Worm (Caenorhabditis elegans) whole organism, late embryonic: ENCODE results near the gene mgl-3.

ENCODE experiments used
- C08G9.2 ChIP-seq: sonication (generic microtip); optimal IDR thresholded peaks from 2 replicates; lab custom pipeline; 2016; ENCODE audit warnings: mild to moderate bottlenecking, missing genetic modification characterization, moderate library complexity, missing compliant biosample characterization
- C38D4.7 ChIP-seq: fragments of 200-800 bp; sonication (Bioruptor generic); optimal IDR thresholded peaks from 2 replicates; lab custom pipeline; 2018; ENCODE audit warnings: mild to moderate bottlenecking, missing genetic modification characterization, moderate library complexity, missing compliant biosample characterization
- F13H6.1 ChIP-seq: sonication (generic microtip); optimal IDR thresholded peaks from 2 replicates; lab custom pipeline; 2016; ENCODE audit warnings: missing genetic modification characterization, missing compliant biosample characterization
- K02D7.2 ChIP-seq: sonication (generic microtip); optimal IDR thresholded peaks from 2 replicates; lab custom pipeline; 2017; ENCODE audit warnings: mild to moderate bottlenecking, missing genetic modification characterization, missing compliant biosample characterization
- T23F11.4 ChIP-seq: fragments of 200-800 bp; sonication (Bioruptor generic); optimal IDR thresholded peaks from 2 replicates; lab custom pipeline; 2018; ENCODE audit warnings: mild to moderate bottlenecking, missing genetic modification characterization, missing compliant biosample characterization
- Y22D7AL.16 ChIP-seq: sonication (generic microtip); optimal IDR thresholded peaks from 2 replicates; lab custom pipeline; 2016; ENCODE audit warnings: missing genetic modification characterization, missing compliant biosample characterization
- ama-1 ChIP-seq: fragments of 150-350 bp; optimal IDR thresholded peaks from 2 replicates; lab custom pipeline; 2014
- ceh-14 ChIP-seq: sonication (generic microtip); optimal IDR thresholded peaks from 2 replicates; lab custom pipeline; 2016; ENCODE audit warnings: missing genotype, missing genetic modification characterization, missing compliant biosample characterization
- ceh-18 ChIP-seq: sonication (generic microtip); optimal IDR thresholded peaks from 2 replicates; lab custom pipeline; 2016; ENCODE audit warnings: missing genetic modification characterization, missing compliant biosample characterization
- ceh-19 ChIP-seq: fragments of 200-800 bp; sonication (Bioruptor generic); optimal IDR thresholded peaks from 2 replicates; lab custom pipeline; 2018; ENCODE audit warnings: mild to moderate bottlenecking, missing genetic modification characterization, missing compliant biosample characterization
- ceh-2 ChIP-seq: sonication (generic microtip); optimal IDR thresholded peaks from 2 replicates; lab custom pipeline; 2016; ENCODE audit warnings: missing genotype, missing genetic modification characterization, missing compliant biosample characterization
- ceh-24 ChIP-seq: sonication (generic microtip); optimal IDR thresholded peaks from 2 replicates; lab custom pipeline; 2016; ENCODE audit warnings: mild to moderate bottlenecking, missing genetic modification characterization, missing compliant biosample characterization
- ceh-30 ChIP-seq: fragments of 150-350 bp; optimal IDR thresholded peaks from 2 replicates; lab custom pipeline; 2014; ENCODE audit warnings: missing biosample characterization, missing genetic modification characterization
- ceh-31 ChIP-seq: sonication (generic microtip); optimal IDR thresholded peaks from 2 replicates; lab custom pipeline; 2016; ENCODE audit warnings: missing genetic modification characterization, missing compliant biosample characterization
- ceh-34 ChIP-seq: sonication (generic microtip); optimal IDR thresholded peaks from 2 replicates; lab custom pipeline; 2016; ENCODE audit warnings: mild to moderate bottlenecking, missing genetic modification characterization, missing compliant biosample characterization
- che-1 ChIP-seq: sonication (generic microtip); optimal IDR thresholded peaks from 2 replicates; lab custom pipeline; 2016; ENCODE audit warnings: mild to moderate bottlenecking, missing genetic modification characterization, missing compliant biosample characterization
- dmd-4 ChIP-seq: sonication (generic microtip); optimal IDR thresholded peaks from 2 replicates; lab custom pipeline; 2016; ENCODE audit warnings: borderline replicate concordance, missing genetic modification characterization, missing compliant biosample characterization
- dve-1 ChIP-seq: sonication (generic microtip); optimal IDR thresholded peaks from 2 replicates; lab custom pipeline; 2017; ENCODE audit warnings: antibody characterized with exemption, mild to moderate bottlenecking, missing genetic modification characterization, missing compliant biosample characterization
- elt-4 ChIP-seq: sonication (generic microtip); optimal IDR thresholded peaks from 2 replicates; lab custom pipeline; 2016; ENCODE audit warnings: missing genetic modification characterization, missing compliant biosample characterization
- ets-4 ChIP-seq: sonication (generic microtip); optimal IDR thresholded peaks from 2 replicates; lab custom pipeline; 2016; ENCODE audit warnings: missing genetic modification characterization, missing compliant biosample characterization
- eyg-1 ChIP-seq: sonication (generic microtip); optimal IDR thresholded peaks from 2 replicates; lab custom pipeline; 2016; ENCODE audit warnings: missing genotype, missing genetic modification characterization, missing compliant biosample characterization
- fkh-10 ChIP-seq: fragments of 150-350 bp; optimal IDR thresholded peaks from 2 replicates; lab custom pipeline; 2014; ENCODE audit warnings: missing biosample characterization, missing genetic modification reagents, missing genetic modification characterization
- fkh-6 ChIP-seq: sonication (generic microtip); optimal IDR thresholded peaks from 2 replicates; lab custom pipeline; 2016; ENCODE audit warnings: missing genetic modification characterization, missing compliant biosample characterization
- hlh-13 ChIP-seq: fragments of 200-800 bp; sonication (Bioruptor generic); optimal IDR thresholded peaks from 2 replicates; lab custom pipeline; 2018; ENCODE audit warnings: mild to moderate bottlenecking, missing genetic modification characterization, missing compliant biosample characterization
- hlh-6 ChIP-seq: sonication (generic microtip); optimal IDR thresholded peaks from 2 replicates; lab custom pipeline; 2016; ENCODE audit warnings: missing genotype, missing genetic modification characterization, missing compliant biosample characterization
- mec-3 ChIP-seq: sonication (generic microtip); optimal IDR thresholded peaks from 2 replicates; lab custom pipeline; 2016; ENCODE audit warnings: borderline replicate concordance, missing genetic modification characterization, missing compliant biosample characterization
- nfya-1 ChIP-seq: sonication (generic microtip); optimal IDR thresholded peaks from 2 replicates; lab custom pipeline; 2017; ENCODE audit warnings: missing genetic modification characterization, mild to moderate bottlenecking, missing compliant biosample characterization, antibody characterized with exemption, moderate library complexity
- nhr-11 ChIP-seq: fragments of 150-350 bp; optimal IDR thresholded peaks from 2 replicates; lab custom pipeline; 2014; ENCODE audit warnings: missing biosample characterization, missing genetic modification characterization
- nhr-232 ChIP-seq: sonication (generic microtip); optimal IDR thresholded peaks from 2 replicates; lab custom pipeline; 2016; ENCODE audit warnings: missing genetic modification characterization, missing compliant biosample characterization
- odd-2 ChIP-seq: sonication (generic microtip); optimal IDR thresholded peaks from 2 replicates; lab custom pipeline; 2017; ENCODE audit warnings: antibody characterized with exemption, mild to moderate bottlenecking, missing genetic modification characterization, missing compliant biosample characterization
- pax-1 ChIP-seq: fragments of 150-350 bp; optimal IDR thresholded peaks from 2 replicates; lab custom pipeline; 2014; ENCODE audit warnings: missing biosample characterization, missing genetic modification characterization
- pha-2 ChIP-seq: sonication (generic microtip); optimal IDR thresholded peaks from 2 replicates; lab custom pipeline; 2017; ENCODE audit warnings: mild to moderate bottlenecking, missing genetic modification characterization, missing compliant biosample characterization
- pros-1 ChIP-seq: fragments of 150-350 bp; optimal IDR thresholded peaks from 2 replicates; lab custom pipeline; 2014; ENCODE audit warnings: missing biosample characterization, missing genetic modification reagents, missing genetic modification characterization
- ref-2 ChIP-seq: sonication (generic microtip); optimal IDR thresholded peaks from 2 replicates; lab custom pipeline; 2016; ENCODE audit warnings: missing genetic modification characterization, missing compliant biosample characterization
- rnt-1 ChIP-seq: sonication (generic microtip); optimal IDR thresholded peaks from 2 replicates; lab custom pipeline; 2016; ENCODE audit warnings: missing genetic modification characterization, missing compliant biosample characterization
- sdc-2 ChIP-seq: sonication (generic microtip); optimal IDR thresholded peaks from 2 replicates; lab custom pipeline; 2016; ENCODE audit warnings: missing genotype, missing genetic modification characterization, missing compliant biosample characterization
- syd-9 ChIP-seq: sonication (generic microtip); optimal IDR thresholded peaks from 2 replicates; lab custom pipeline; 2016; ENCODE audit warnings: mild to moderate bottlenecking, missing genetic modification characterization, moderate library complexity, missing compliant biosample characterization
- tbx-7 ChIP-seq: sonication (generic microtip); optimal IDR thresholded peaks from 2 replicates; lab custom pipeline; 2016; ENCODE audit warnings: missing genotype, missing genetic modification characterization, missing compliant biosample characterization
- ttx-3 ChIP-seq: sonication (generic microtip); optimal IDR thresholded peaks from 2 replicates; lab custom pipeline; 2016; ENCODE audit warnings: missing genetic modification reagents, missing genetic modification characterization, missing compliant biosample characterization
- unc-55 ChIP-seq: sonication (generic microtip); optimal IDR thresholded peaks from 2 replicates; lab custom pipeline; 2017; ENCODE audit warnings: missing biosample characterization, missing genetic modification reagents, missing genetic modification characterization
- zip-5 ChIP-seq: sonication (generic microtip); optimal IDR thresholded peaks from 2 replicates; lab custom pipeline; 2016; ENCODE audit warnings: missing genetic modification characterization, missing compliant biosample characterization
- ztf-16 ChIP-seq: sonication (generic microtip); optimal IDR thresholded peaks from 2 replicates; lab custom pipeline; 2017; ENCODE audit warnings: missing genetic modification characterization, missing compliant biosample characterization

mgl-3 gene

DNA sequence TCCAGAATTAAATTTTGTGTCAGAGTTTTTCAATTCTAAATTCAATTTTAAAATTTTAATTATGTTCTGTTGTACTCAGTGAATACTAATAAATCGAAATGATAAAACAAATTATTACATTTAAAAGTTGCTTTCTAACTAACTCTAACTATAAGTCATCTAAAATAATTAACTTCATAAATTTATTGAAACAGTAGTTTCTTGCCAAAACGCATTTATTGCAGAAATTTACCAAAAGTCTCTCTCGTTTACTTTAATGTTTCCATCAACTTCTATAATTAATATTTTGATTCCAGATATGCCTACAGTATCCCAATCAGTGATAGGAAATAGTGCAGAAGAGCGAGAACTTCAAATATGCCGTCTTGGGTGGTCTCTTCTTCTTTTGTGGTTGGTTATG, 38.2 kb upstream of the mgl-3 start, which contains the start of gene ZK616.1:
Gene ZK616.1 (plus strand): TSS at position 301 of the 400 bp plus-strand sequence.
- no peak for TF ChIP-seq fkh-6 (tag; lab: Kevin White, UChicago)
- TF ChIP-seq elt-4 (tag; lab: Kevin White, UChicago) = no peak
- no peak for TF ChIP-seq nfya-1 (tag; lab: Kevin White, UChicago)
- TF ChIP-seq hlh-13 (GFP tag; lab: Kevin White, UChicago) = no peak
- no peak for TF ChIP-seq K02D7.2 (tag; lab: Kevin White, UChicago)

DNA sequence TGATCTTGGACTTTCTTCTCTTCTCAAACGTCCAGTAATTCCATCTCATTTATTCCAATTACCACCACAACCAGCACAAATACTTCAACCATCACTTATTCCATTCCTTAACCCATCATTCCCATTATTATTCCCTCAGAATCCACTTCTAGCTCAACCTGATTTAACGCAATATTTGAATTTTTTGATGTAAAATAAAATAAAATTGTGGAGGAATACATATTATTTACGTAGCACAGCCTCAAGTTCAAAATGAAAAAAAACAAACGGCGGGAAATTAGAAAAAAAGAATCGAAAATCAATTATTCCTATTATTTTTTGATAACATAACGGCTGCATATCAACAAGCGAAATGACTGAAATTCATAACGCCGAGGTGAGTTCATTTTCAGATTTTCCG, 33.5 kb upstream of the mgl-3 start, which contains the start of gene ZK616.61:
Gene ZK616.61 (plus strand): TSS at position 301 of the 400 bp plus-strand sequence.
- TF ChIP-seq C08G9.2 (tag; lab: Kevin White, UChicago) (no peak), hlh-6 (tag; lab: Kevin White, UChicago) (no peak), che-1 (no peak), ceh-14 (tag; lab: Kevin White, UChicago) (no peak), pros-1 (tag; lab: Kevin White, UChicago) (no peak), ceh-30 (tag; lab: Kevin White, UChicago) (no peak), eyg-1 (tag; lab: Kevin White, UChicago) (no peak), ceh-19 (GFP tag; lab: Kevin White, UChicago) (no peak), elt-4 (tag; lab: Kevin White, UChicago) (no peak), F13H6.1 (no peak), ref-2 (tag; lab: Kevin White, UChicago) (no peak), syd-9 (tag; lab: Kevin White, UChicago) (no peak), sdc-2 (no peak), ceh-2 (no peak), ceh-31 (tag; lab: Kevin White, UChicago) (no peak), Y22D7AL.16 (tag; lab: Kevin White, UChicago) (no peak), mec-3 (tag; lab: Kevin White, UChicago) (no peak), fkh-10 (GFP tag; lab: Kevin White, UChicago) (no peak)

DNA sequence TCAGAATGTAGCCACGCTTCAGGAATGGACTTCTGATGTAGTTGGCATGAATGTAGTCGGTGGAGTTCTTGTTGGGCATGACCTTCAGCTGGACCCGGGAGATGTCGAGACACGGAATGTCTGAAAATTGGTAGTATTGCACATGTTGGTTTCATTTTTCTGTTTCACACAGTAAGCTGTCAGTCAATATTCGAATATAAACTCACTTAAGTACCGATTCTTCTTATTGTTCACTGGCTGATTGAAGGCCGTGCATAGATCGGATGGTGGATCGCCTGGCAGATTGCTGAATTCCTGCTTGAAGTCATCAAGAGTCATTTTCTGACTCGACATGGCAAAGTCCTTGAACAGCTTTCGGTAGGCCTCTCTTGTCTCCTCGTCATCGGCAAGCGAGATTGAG, 29.7 kb upstream of the mgl-3 start:
- TF ChIP-seq zip-5 (no peak), ceh-31 (tag; lab: Kevin White, UChicago) (no peak), ets-4 (tag; lab: Kevin White, UChicago) (no peak), ceh-24 (tag; lab: Kevin White, UChicago) (no peak), sdc-2 (no peak), dve-1 (tag; lab: Kevin White, UChicago) (no peak), C38D4.7 (GFP tag; lab: Kevin White, UChicago) (no peak), pax-1 (tag; lab: Kevin White, UChicago) (no peak), nhr-11 (tag; lab: Kevin White, UChicago) (no peak), rnt-1 (tag; lab: Kevin White, UChicago) (no peak), F13H6.1 (no peak), tbx-7 (tag; lab: Kevin White, UChicago) (no peak), T23F11.4 (GFP tag; lab: Kevin White, UChicago) (no peak)

DNA sequence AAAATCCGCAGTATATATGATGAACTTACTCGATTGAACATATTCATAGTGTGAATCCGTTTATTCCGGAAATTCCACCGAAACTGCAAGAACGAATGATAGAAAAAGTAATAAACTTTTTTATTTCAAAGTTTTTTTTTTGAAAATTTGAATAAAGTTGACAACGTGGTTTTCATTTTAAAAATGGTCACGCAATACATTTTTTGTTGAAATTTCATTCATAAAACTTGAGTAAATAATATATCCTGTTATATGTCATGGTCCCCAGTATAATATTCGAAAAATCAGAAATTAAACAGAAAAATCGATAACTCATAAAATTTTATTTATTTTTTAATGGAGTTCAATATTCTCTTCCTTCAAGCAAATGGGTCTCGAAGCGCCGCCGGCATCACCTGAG, 27.7 kb upstream of the mgl-3 start, which contains the start of gene ZK616.65:
Gene ZK616.65 (minus strand): TSS at position 101 of the 400 bp plus-strand sequence.
- no peak for TF ChIP-seq ttx-3 (tag; lab: Kevin White, UChicago)
- TF ChIP-seq ztf-16 (tag; lab: Kevin White, UChicago) = no peak
- no peak for TF ChIP-seq ceh-2
- no peak for TF ChIP-seq ceh-34 (tag; lab: Kevin White, UChicago)
- TF ChIP-seq odd-2 = no peak
- no peak for TF ChIP-seq ceh-18 (tag; lab: Kevin White, UChicago)
- no peak for TF ChIP-seq hlh-13 (GFP tag; lab: Kevin White, UChicago)
- no peak for TF ChIP-seq ama-1 (lab: Kevin White, UChicago)
- no peak for TF ChIP-seq T23F11.4 (GFP tag; lab: Kevin White, UChicago)
- TF ChIP-seq che-1 = no peak
- no peak for TF ChIP-seq dmd-4
- TF ChIP-seq ceh-31 (tag; lab: Kevin White, UChicago) = no peak
- no peak for TF ChIP-seq unc-55
- no peak for TF ChIP-seq ref-2 (tag; lab: Kevin White, UChicago)
- TF ChIP-seq pha-2 (tag; lab: Kevin White, UChicago) = no peak
- no peak for TF ChIP-seq syd-9 (tag; lab: Kevin White, UChicago)
- TF ChIP-seq sdc-2 = no peak
- no peak for TF ChIP-seq nhr-232 (tag; lab: Kevin White, UChicago)
- no peak for TF ChIP-seq K02D7.2 (tag; lab: Kevin White, UChicago)
- TF ChIP-seq nfya-1 (tag; lab: Kevin White, UChicago) = no peak
